Worm (Caenorhabditis elegans): Measurements from ENCODE around the gene fbxc-30.

ce11 chrII:927331-927730 lies 9.9 kb downstream of the fbxc-30 start, which contains the start of gene R07C3.13:
- TF ChIP-seq dao-5 (tag; optimal IDR thresholded peaks at IDR 0.05) (no peak), him-1 (tag; optimal IDR thresholded peaks at IDR 0.05) (no peak), W03F9.2 (tag; optimal IDR thresholded peaks at IDR 0.05) (no peak)
